Fruit fly (Drosophila melanogaster): ENCODE measurements around the gene Atg2.

Gene Atg2

DNA sequence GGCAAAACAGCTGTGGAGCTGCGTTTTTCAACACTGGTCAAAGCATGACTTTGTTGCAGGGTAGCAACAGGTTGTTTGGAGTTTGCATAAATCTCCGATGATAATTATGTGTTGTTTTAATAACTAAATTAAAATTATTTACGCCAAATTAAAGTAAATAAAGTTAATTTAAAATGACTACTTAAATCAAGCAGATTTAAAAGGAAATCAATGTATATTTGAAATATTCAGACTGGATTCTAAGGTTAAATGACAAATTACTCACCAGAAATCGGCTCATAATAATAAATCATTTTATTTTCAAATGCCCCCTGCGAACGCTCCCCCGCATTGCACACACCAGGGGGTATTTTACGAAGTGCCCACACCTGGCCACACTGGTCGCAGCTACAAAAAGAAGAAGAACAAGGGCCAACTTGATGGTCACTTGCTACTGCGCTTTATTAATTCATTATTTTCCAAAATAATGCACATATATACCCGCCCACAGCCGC lies at the start of gene Atg2, which contains the start of gene CG12093:
Gene Atg2, plus strand, starts transcription at position 371 of the 494 bp plus-strand sequence.
Gene CG12093, minus strand, starts transcription at position 40 of the 494 bp plus-strand sequence.
- TF ChIP-seq CG17801 (GFP tag; optimal IDR thresholded peaks at IDR 0.05; ENCODE audit: partially characterized antibody): peak; percentile 92

DNA sequence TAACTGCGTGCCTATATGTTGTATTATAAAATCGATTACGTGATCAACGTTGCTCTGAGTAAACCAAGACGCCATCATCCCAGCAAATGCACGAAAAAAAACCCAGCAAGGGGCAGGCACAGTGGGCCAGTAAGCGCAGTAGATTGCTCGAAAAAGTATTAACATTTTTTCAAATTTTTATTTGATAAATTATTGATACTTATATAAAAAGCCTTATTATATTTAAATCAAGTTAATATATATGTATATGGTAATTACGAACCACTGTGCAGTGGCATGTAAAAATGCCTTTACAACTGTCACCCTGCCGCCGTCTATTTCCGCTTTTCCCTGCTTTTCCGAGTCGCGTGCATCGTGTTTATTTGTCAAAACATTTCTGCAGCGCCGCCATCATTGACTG lies 47.1 kb upstream of the Atg2 start:
- no peak for TF ChIP-seq CG17801 (GFP tag; optimal IDR thresholded peaks at IDR 0.05; ENCODE audit: partially characterized antibody)

DNA sequence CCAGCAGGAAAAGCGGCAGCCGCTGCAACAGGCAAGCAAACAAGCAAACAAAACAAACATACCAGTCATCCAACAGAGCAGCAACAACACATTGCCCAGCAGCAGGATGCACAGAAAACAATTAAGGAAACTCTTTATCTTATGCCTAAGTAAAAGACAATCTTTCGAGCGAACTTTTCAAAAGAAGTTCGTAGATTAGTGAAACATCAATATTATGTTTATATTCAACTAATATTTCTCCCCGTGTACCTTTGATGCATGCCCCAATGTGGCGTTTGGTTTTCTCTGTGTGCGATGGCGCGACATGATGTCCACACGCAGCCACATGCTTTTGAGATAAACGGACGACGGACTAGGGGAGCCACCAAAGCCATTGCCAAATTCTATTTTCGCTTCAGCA lies 43.2 kb upstream of the Atg2 start:
- TF ChIP-seq CG17801 (GFP tag; optimal IDR thresholded peaks at IDR 0.05; ENCODE audit: partially characterized antibody): no peak

DNA sequence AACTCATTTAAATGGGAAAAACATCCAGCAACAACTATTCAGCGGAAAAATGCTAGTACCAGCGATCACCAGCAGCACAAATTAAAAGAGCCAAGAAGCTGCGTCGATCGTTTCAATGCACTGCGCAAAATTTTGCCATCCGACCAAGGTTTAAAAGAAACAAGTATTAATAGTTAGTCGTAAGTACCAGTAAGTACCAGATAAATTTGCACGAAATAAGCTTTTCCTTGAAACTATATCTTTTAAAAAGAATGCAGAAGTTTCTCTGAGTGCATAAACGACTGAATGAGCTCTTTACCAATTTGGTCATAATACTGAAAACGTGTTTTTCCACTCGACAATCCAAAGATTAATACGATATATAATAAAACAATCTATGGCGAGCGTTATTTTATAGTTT lies 40.9 kb upstream of the Atg2 start:
- TF ChIP-seq CG17801 (GFP tag; optimal IDR thresholded peaks at IDR 0.05; ENCODE audit: partially characterized antibody): no peak

DNA sequence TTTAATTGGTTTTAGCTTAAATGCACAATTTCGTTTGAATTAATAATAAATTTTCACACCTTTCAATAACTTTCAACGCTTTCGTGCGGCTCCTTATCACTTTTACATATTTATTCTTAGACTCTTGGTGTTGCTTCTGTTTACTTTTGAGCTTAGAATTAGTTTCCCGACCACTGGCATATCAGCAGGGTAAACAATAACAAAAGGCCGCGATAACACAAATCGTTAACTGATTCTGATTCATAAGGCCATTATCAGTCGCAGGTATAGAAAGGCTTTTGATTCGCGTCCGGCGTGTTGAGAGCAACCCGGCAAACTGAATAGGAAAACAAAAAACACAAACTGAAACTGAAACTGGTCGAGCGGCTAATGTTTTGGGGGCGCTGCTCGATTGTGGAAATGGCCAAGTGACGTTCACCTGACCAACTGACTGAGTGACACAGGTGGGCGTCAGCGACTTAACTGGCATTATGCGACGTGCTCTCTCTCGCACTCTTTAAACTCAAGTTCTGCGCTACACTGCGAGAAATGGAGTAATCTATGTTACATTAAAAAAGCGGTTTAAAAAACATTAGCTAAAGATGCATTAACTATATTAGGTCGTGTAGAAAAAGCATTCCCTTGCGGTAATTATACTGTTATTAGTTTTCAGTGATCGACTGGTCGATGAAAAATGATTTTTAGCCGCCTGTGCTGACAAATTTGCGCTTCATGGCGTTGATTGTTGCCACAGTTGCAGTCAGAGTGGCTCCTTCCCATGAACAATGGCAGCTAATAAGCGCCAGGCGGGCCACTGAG lies 39.6 kb upstream of the Atg2 start:
- no peak for TF ChIP-seq CG17801 (GFP tag; optimal IDR thresholded peaks at IDR 0.05; ENCODE audit: partially characterized antibody)

DNA sequence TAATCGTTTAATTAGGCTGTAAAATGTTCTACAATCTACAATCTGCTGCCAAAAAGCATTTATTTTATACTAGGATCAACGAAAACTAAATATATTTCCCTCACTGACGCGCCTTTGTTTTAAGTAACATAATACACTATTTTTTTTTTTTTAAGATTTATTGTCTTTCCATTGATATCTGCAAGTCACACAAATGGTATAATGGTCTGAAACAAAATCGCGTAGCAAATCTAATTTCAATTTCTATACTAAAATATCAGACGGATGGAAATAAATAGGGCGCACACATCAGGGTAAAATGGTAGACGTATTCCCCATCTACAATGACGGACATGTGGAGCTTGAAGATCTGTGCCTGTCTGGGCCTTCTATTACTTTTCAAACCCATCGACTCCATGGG lies 34.7 kb upstream of the Atg2 start, which contains the start of gene Acp62F:
Gene Acp62F, plus strand, starts transcription at position 301 of the 400 bp plus-strand sequence.
- TF ChIP-seq CG17801 (GFP tag; optimal IDR thresholded peaks at IDR 0.05; ENCODE audit: partially characterized antibody): no peak

- no peak for TF ChIP-seq CG17801 (GFP tag; optimal IDR thresholded peaks at IDR 0.05; ENCODE audit: partially characterized antibody)
Observed at dm6 chr3L:2743755-2744154, 30.4 kb upstream of the Atg2 start.

dm6 chr3L:2744963-2745362 lies 29.2 kb upstream of the Atg2 start:
- no peak for TF ChIP-seq CG17801 (GFP tag; optimal IDR thresholded peaks at IDR 0.05; ENCODE audit: partially characterized antibody)

- TF ChIP-seq CG17801 (GFP tag; optimal IDR thresholded peaks at IDR 0.05; ENCODE audit: partially characterized antibody): no peak
Observed at dm6 chr3L:2745698-2746410, 28.3 kb upstream of the Atg2 start.

dm6 chr3L:2748359-2748758 lies 25.8 kb upstream of the Atg2 start:
- no peak for TF ChIP-seq CG17801 (GFP tag; optimal IDR thresholded peaks at IDR 0.05; ENCODE audit: partially characterized antibody)

DNA sequence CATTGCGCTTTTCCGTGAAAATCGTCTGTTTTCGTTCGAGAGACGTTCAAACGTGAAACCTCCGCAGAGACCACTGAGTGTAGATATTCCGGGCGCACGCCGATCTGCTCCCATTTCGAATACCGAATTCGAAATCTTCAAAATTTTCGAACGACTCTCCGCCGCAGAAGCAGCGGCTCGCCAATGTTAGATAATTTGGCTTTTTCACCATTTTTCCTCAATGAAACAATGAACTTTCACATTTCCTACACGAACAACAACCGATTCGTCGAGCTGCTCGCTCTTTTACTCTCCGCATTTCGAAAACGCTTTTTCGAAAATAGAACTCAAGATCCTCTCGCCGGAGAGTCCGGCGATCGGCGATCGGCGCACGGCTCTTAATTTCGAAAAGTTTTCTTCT lies 12.0 kb upstream of the Atg2 start:
- TF ChIP-seq CG17801 (GFP tag; optimal IDR thresholded peaks at IDR 0.05; ENCODE audit: partially characterized antibody): no peak

DNA sequence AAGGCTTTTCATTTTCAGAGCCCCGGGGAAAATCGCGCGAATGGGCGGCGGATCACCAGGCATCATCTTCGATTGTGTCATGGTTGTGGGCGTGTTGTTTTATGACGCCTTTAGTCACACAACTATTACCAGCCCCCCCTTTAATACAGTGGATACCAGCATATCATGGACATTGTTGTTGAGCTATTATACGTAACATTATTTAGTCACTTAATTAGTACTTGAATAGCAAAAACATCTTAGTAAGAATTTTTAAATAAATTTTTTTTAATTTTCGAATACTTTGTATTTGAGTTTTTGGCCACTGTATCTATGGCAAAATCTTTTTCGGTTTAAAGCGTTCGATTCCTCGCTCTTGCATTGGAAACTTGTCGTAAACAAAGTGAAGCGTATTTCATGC lies 10.4 kb upstream of the Atg2 start:
- TF ChIP-seq CG17801 (GFP tag; optimal IDR thresholded peaks at IDR 0.05; ENCODE audit: partially characterized antibody): no peak

dm6 chr3L:2765013-2765738 lies 9.0 kb upstream of the Atg2 start:
- TF ChIP-seq CG17801 (GFP tag; optimal IDR thresholded peaks at IDR 0.05; ENCODE audit: partially characterized antibody): no peak

- no peak for TF ChIP-seq CG17801 (GFP tag; optimal IDR thresholded peaks at IDR 0.05; ENCODE audit: partially characterized antibody)
Observed at dm6 chr3L:2765794-2766268, 8.3 kb upstream of the Atg2 start.
